Worm (Caenorhabditis elegans) whole organism, young adult: ENCODE data around the gene kdp-1.

ENCODE experiments used
- B0019.2 ChIP-seq: fragments of 200-800 bp; sonication (Bioruptor generic); conservative IDR thresholded peaks from 2 replicates; pipeline ENCODE4 v1.3.6; 2022; ENCODE audit warnings: missing genetic modification reagents, missing genetic modification characterization, missing compliant biosample characterization
- B0336.3 ChIP-seq: fragments of 200-800 bp; sonication (Bioruptor generic); IDR thresholded peaks from 2 replicates; pipeline ENCODE4 v1.3.6; 2022; ENCODE audit warnings: missing genetic modification characterization, missing compliant biosample characterization
- C17E4.6 ChIP-seq: fragments of 200-800 bp; sonication (Bioruptor generic); IDR thresholded peaks from 2 replicates; pipeline ENCODE4 v1.3.6; 2022; ENCODE audit warnings: missing genetic modification reagents, missing genetic modification characterization, missing compliant biosample characterization
- F22D6.2 ChIP-seq: sonication (generic microtip); optimal IDR thresholded peaks from 2 replicates; lab custom pipeline; 2016; ENCODE audit warnings: mild to moderate bottlenecking, missing genetic modification characterization, missing compliant biosample characterization
- F52B5.7 ChIP-seq: sonication (generic microtip); optimal IDR thresholded peaks from 2 replicates; lab custom pipeline; 2016; ENCODE audit warnings: mild to moderate bottlenecking, missing genetic modification characterization, missing compliant biosample characterization
- F55B11.4 ChIP-seq: sonication (generic microtip); optimal IDR thresholded peaks from 2 replicates; lab custom pipeline; 2016; ENCODE audit warnings: missing compliant biosample characterization, missing genetic modification characterization, borderline replicate concordance; ENCODE audit not compliant: insufficient read depth
- K12H6.12 ChIP-seq: fragments of 200-800 bp; sonication (Bioruptor generic); optimal IDR thresholded peaks from 2 replicates; lab custom pipeline; 2018; ENCODE audit warnings: mild to moderate bottlenecking, missing genetic modification characterization, missing compliant biosample characterization
- T26A5.8 ChIP-seq: sonication (generic microtip); optimal IDR thresholded peaks from 2 replicates; lab custom pipeline; 2016; ENCODE audit warnings: missing genetic modification characterization, missing compliant biosample characterization
- Y95B8A.8 ChIP-seq: fragments of 200-800 bp; sonication (Bioruptor generic); IDR thresholded peaks from 2 replicates; pipeline ENCODE4 v1.3.6; 2022; ENCODE audit warnings: missing genetic modification reagents, missing genetic modification characterization, missing compliant biosample characterization
- aptf-2 ChIP-seq: fragments of 200-800 bp; sonication (Bioruptor generic); conservative IDR thresholded peaks from 2 replicates; pipeline ENCODE4 v1.3.6; 2022; ENCODE audit warnings: missing genetic modification reagents, missing genetic modification characterization, missing compliant biosample characterization
- atf-7 ChIP-seq: sonication (generic microtip); optimal IDR thresholded peaks from 2 replicates; lab custom pipeline; 2017; ENCODE audit warnings: mild to moderate bottlenecking, missing genetic modification characterization, missing compliant biosample characterization
- attf-5 ChIP-seq: fragments of 200-800 bp; sonication (Bioruptor generic); optimal IDR thresholded peaks from 2 replicates; lab custom pipeline; 2018; ENCODE audit warnings: mild to moderate bottlenecking, missing genetic modification characterization, missing compliant biosample characterization
- bed-1 ChIP-seq: fragments of 200-800 bp; sonication (Bioruptor generic); IDR thresholded peaks from 2 replicates; pipeline ENCODE4 v1.3.6; 2022; ENCODE audit warnings: missing genetic modification reagents, missing genetic modification characterization, missing compliant biosample characterization
- cebp-2 ChIP-seq: fragments of 200-800 bp; sonication (Bioruptor generic); IDR thresholded peaks from 2 replicates; pipeline ENCODE4 v1.3.6; 2022; ENCODE audit warnings: missing genetic modification characterization, missing compliant biosample characterization
- ceh-100 ChIP-seq: fragments of 200-800 bp; sonication (Bioruptor generic); IDR thresholded peaks from 2 replicates; pipeline ENCODE4 v1.3.6; 2022; ENCODE audit warnings: missing genetic modification reagents, missing genetic modification characterization, missing compliant biosample characterization
- ceh-27 ChIP-seq: fragments of 200-800 bp; sonication (Bioruptor generic); optimal IDR thresholded peaks from 2 replicates; lab custom pipeline; 2018; ENCODE audit warnings: mild to moderate bottlenecking, missing genetic modification characterization, moderate library complexity, missing compliant biosample characterization
- ceh-40 ChIP-seq: fragments of 200-800 bp; sonication (Bioruptor generic); IDR thresholded peaks from 2 replicates; pipeline ENCODE4 v1.3.6; 2022; ENCODE audit warnings: missing genetic modification characterization, missing compliant biosample characterization
- ceh-58 ChIP-seq: fragments of 200-800 bp; sonication (Bioruptor generic); IDR thresholded peaks from 2 replicates; pipeline ENCODE4 v1.3.6; 2022; ENCODE audit warnings: missing genetic modification characterization, missing compliant biosample characterization
- ceh-79 ChIP-seq: sonication (generic microtip); optimal IDR thresholded peaks from 2 replicates; lab custom pipeline; 2017; ENCODE audit warnings: mild to moderate bottlenecking, missing genetic modification characterization, missing compliant biosample characterization
- dox-1 ChIP-seq: fragments of 200-800 bp; sonication (Bioruptor generic); IDR thresholded peaks from 2 replicates; pipeline ENCODE4 v1.3.6; 2022; ENCODE audit warnings: missing genetic modification reagents, missing genetic modification characterization, missing compliant biosample characterization
- dpff-1 ChIP-seq: sonication (generic microtip); optimal IDR thresholded peaks from 2 replicates; lab custom pipeline; 2017; ENCODE audit warnings: mild to moderate bottlenecking, missing genetic modification characterization, missing compliant biosample characterization
- dpl-1 ChIP-seq: fragments of 150-350 bp; optimal IDR thresholded peaks from 2 replicates; lab custom pipeline; 2014; ENCODE audit warnings: missing biosample characterization, missing genetic modification reagents, missing genetic modification characterization
- efl-1 ChIP-seq: fragments of 150-350 bp; optimal IDR thresholded peaks from 2 replicates; lab custom pipeline; 2014; ENCODE audit warnings: missing biosample characterization, missing genetic modification reagents, missing genetic modification characterization
- egl-44 ChIP-seq: fragments of 200-800 bp; sonication (Bioruptor generic); IDR thresholded peaks from 2 replicates; pipeline ENCODE4 v1.3.6; 2022; ENCODE audit warnings: missing genetic modification reagents, missing genetic modification characterization, missing compliant biosample characterization
- egrh-3 ChIP-seq: fragments of 200-800 bp; sonication (Bioruptor generic); IDR thresholded peaks from 2 replicates; pipeline ENCODE4 v1.3.6; 2022; ENCODE audit warnings: missing genetic modification reagents, missing genetic modification characterization, missing compliant biosample characterization
- fkh-3 ChIP-seq: sonication (generic microtip); optimal IDR thresholded peaks from 2 replicates; lab custom pipeline; 2016; ENCODE audit warnings: mild to moderate bottlenecking, missing genetic modification characterization, missing compliant biosample characterization
- him-1 ChIP-seq: sonication (generic microtip); optimal IDR thresholded peaks from 2 replicates; lab custom pipeline; 2016; ENCODE audit warnings: missing genotype, missing genetic modification reagents, missing genetic modification characterization, missing compliant biosample characterization
- hlh-12 ChIP-seq: sonication (generic microtip); optimal IDR thresholded peaks from 2 replicates; lab custom pipeline; 2016; ENCODE audit warnings: missing genetic modification characterization, missing compliant biosample characterization
- hlh-26 ChIP-seq: fragments of 200-800 bp; sonication (Bioruptor generic); conservative IDR thresholded peaks from 2 replicates; pipeline ENCODE4 v1.3.6; 2022; ENCODE audit warnings: missing genetic modification reagents, missing genetic modification characterization, missing compliant biosample characterization
- lsl-1 ChIP-seq: fragments of 200-800 bp; sonication (Bioruptor generic); optimal IDR thresholded peaks from 2 replicates; lab custom pipeline; 2018; ENCODE audit warnings: mild to moderate bottlenecking, missing genetic modification characterization, moderate library complexity, missing compliant biosample characterization
- madf-10 ChIP-seq: sonication (generic microtip); optimal IDR thresholded peaks from 2 replicates; lab custom pipeline; 2016; ENCODE audit warnings: mild to moderate bottlenecking, missing genetic modification characterization, missing compliant biosample characterization
- madf-3 ChIP-seq: fragments of 200-800 bp; sonication (Bioruptor generic); IDR thresholded peaks from 2 replicates; pipeline ENCODE4 v1.3.6; 2022; ENCODE audit warnings: missing genetic modification reagents, missing genetic modification characterization, missing compliant biosample characterization
- madf-8 ChIP-seq: fragments of 200-800 bp; sonication (Bioruptor generic); conservative IDR thresholded peaks from 2 replicates; pipeline ENCODE4 v1.3.6; 2022; ENCODE audit warnings: missing genetic modification reagents, missing genetic modification characterization, missing compliant biosample characterization
- mcd-1 ChIP-seq: fragments of 200-800 bp; sonication (Bioruptor generic); IDR thresholded peaks from 2 replicates; pipeline ENCODE4 v1.3.6; 2022; ENCODE audit warnings: missing genetic modification reagents, missing genetic modification characterization, missing compliant biosample characterization
- nhr-179 ChIP-seq: sonication (generic microtip); optimal IDR thresholded peaks from 2 replicates; lab custom pipeline; 2016; ENCODE audit warnings: mild to moderate bottlenecking, missing genetic modification characterization, missing compliant biosample characterization
- pha-4 ChIP-seq: fragments of 150-350 bp; sonication (generic microtip); optimal IDR thresholded peaks from 2 replicates; lab custom pipeline; 2014; ENCODE audit warnings: missing biosample characterization, missing genetic modification reagents, missing genetic modification characterization
- repo-1 ChIP-seq: sonication (generic microtip); optimal IDR thresholded peaks from 2 replicates; lab custom pipeline; 2017; ENCODE audit warnings: mild to moderate bottlenecking, missing genetic modification characterization, missing compliant biosample characterization
- snpc-1.1 ChIP-seq: sonication (generic microtip); optimal IDR thresholded peaks from 2 replicates; lab custom pipeline; 2017; ENCODE audit warnings: missing genetic modification characterization, mild to moderate bottlenecking, missing compliant biosample characterization, antibody characterized with exemption, moderate library complexity, missing genotype, missing genetic modification reagents; ENCODE audit not compliant: insufficient read depth
- snpc-1.3 ChIP-seq: sonication (generic microtip); optimal IDR thresholded peaks from 2 replicates; lab custom pipeline; 2017; ENCODE audit warnings: missing genetic modification characterization, mild to moderate bottlenecking, missing compliant biosample characterization, antibody characterized with exemption, moderate library complexity, missing genotype, missing genetic modification reagents; ENCODE audit not compliant: insufficient read depth
- sptf-2 ChIP-seq: fragments of 200-800 bp; sonication (Bioruptor generic); optimal IDR thresholded peaks from 2 replicates; lab custom pipeline; 2018; ENCODE audit warnings: mild to moderate bottlenecking, missing genetic modification characterization, missing compliant biosample characterization
- tbp1 ChIP-seq: fragments of 200-800 bp; sonication (Bioruptor generic); optimal IDR thresholded peaks from 2 replicates; lab custom pipeline; 2018; ENCODE audit warnings: mild to moderate bottlenecking, missing genetic modification characterization, missing compliant biosample characterization
- tlf-1 ChIP-seq: fragments of 200-800 bp; sonication (Bioruptor generic); optimal IDR thresholded peaks from 2 replicates; lab custom pipeline; 2018; ENCODE audit warnings: mild to moderate bottlenecking, missing genetic modification characterization, missing compliant biosample characterization
- zfh-2 ChIP-seq: fragments of 200-800 bp; sonication (Bioruptor generic); conservative IDR thresholded peaks from 2 replicates; pipeline ENCODE4 v1.3.6; 2022; ENCODE audit warnings: missing genetic modification reagents, missing genetic modification characterization, missing compliant biosample characterization
- ztf-18 ChIP-seq: sonication (generic microtip); optimal IDR thresholded peaks from 2 replicates; lab custom pipeline; 2016; ENCODE audit warnings: missing genotype, mild to moderate bottlenecking, missing genetic modification characterization, missing compliant biosample characterization
- ztf-22 ChIP-seq: fragments of 200-800 bp; sonication (Bioruptor generic); optimal IDR thresholded peaks from 2 replicates; lab custom pipeline; 2018; ENCODE audit warnings: mild to moderate bottlenecking, missing genetic modification characterization, moderate library complexity, missing compliant biosample characterization
- ztf-25 ChIP-seq: fragments of 200-800 bp; sonication (Bioruptor generic); IDR thresholded peaks from 2 replicates; pipeline ENCODE4 v1.3.6; 2022; ENCODE audit warnings: missing genetic modification reagents, missing genetic modification characterization, missing compliant biosample characterization

Gene kdp-1

DNA sequence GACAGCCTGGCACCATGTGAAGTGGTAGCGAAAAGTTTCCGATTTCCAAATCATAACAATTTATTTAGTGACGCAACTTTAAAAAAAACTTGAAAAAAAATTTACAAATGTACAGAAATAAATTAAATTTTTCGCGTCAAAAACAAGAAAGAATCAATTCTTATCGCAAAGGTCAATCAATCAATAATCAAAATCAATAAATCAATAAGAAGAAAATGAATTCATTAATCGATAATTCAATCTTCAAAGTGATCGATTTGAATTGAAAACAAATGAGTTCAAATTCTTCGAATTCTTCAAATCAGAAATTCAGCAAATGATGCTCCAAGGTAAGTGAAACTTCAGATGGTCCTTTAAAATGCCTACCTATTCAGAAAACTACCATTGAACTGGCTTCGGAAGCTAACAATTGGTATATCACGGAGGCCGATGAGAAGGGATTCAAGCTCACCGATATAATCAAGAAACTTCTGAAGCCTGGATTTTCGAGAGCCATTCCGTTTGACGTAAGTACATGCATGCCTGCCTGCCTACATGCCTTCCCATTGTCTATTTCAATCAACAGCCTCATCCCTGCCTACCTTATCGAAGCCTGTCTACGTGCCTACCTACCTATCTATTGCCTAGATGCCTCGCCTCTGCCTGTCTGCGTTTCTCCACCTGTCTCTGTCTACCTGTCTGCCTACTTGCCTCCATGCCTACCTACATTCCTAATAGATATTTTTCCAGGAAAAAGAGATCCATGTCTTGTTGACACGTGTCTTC, 20.1 kb downstream of the kdp-1 start:
- TF ChIP-seq atf-7 (tag; lab: Kevin White, UChicago) (no peak), dpl-1 (no peak), K12H6.12 (tag; lab: Kevin White, UChicago) (no peak), nhr-179 (tag; lab: Kevin White, UChicago) (no peak), ztf-25 (GFP tag; lab: Robert Waterston, UW) (no peak), ztf-18 (tag; lab: Kevin White, UChicago) (no peak), lsl-1 (GFP tag; lab: Kevin White, UChicago) (no peak), pha-4 (no peak), mcd-1 (no peak), hlh-12 (tag; lab: Kevin White, UChicago) (no peak), T26A5.8 (no peak), cebp-2 (GFP tag; lab: Robert Waterston, UW) (peak; percentile 49; the same call in 1 of the 2 replicates), dox-1 (GFP tag; lab: Robert Waterston, UW) (0 out of 2 replicates have a peak, but pooled peaks have one; percentile 8), him-1 (tag; lab: Kevin White, UChicago) (no peak), ceh-58 (GFP tag; lab: Robert Waterston, UW) (no peak)

DNA sequence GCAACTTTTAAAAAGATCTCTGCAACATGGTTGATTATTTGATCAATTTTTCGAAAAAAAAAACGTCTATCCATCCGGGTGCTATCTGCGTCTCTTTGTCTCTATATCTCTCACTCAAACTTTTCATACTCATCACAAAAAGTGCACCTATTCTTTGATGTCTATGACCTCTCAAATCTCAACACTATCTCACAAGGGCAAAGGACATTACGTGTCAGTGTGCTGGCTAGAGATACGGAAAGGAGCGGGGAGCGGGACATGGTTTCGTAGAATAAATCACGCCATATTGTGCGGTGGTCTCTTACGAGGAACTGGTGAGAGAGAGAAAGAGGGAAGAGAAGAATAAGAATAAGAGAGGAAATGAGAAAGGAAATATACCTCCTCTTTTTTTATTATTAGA, 22.4 kb downstream of the kdp-1 start:
- no peak for TF ChIP-seq F22D6.2 (tag; lab: Kevin White, UChicago)
- TF ChIP-seq B0019.2 (GFP tag; lab: Robert Waterston, UW): no peak
- TF ChIP-seq madf-8 (GFP tag; lab: Robert Waterston, UW): no peak
- TF ChIP-seq T26A5.8: no peak
- no peak for TF ChIP-seq repo-1
- TF ChIP-seq Y95B8A.8 (GFP tag; lab: Robert Waterston, UW): no peak
- TF ChIP-seq hlh-26 (GFP tag; lab: Robert Waterston, UW): no peak
- 0 out of 2 replicates have a peak, but pooled peaks have one; percentile 47 for TF ChIP-seq egl-44 (GFP tag; lab: Robert Waterston, UW)
- TF ChIP-seq ceh-79 (tag; lab: Kevin White, UChicago): no peak
- TF ChIP-seq efl-1: no peak
- no peak for TF ChIP-seq madf-3
- TF ChIP-seq aptf-2 (GFP tag; lab: Robert Waterston, UW): no peak
- TF ChIP-seq B0336.3 (GFP tag; lab: Robert Waterston, UW): peak; percentile 79
- TF ChIP-seq bed-1 (GFP tag; lab: Robert Waterston, UW): no peak
- peak; percentile 15 for TF ChIP-seq ztf-18 (tag; lab: Kevin White, UChicago)
- peak; percentile 57 for TF ChIP-seq tbp1 (GFP tag; lab: Kevin White, UChicago)
- peak; percentile 33 for TF ChIP-seq ztf-22
- TF ChIP-seq sptf-2 (GFP tag; lab: Kevin White, UChicago): no peak
- TF ChIP-seq ztf-25 (GFP tag; lab: Robert Waterston, UW): no peak
- peak; percentile 21 for TF ChIP-seq ceh-27 (GFP tag; lab: Kevin White, UChicago)
- no peak for TF ChIP-seq fkh-3 (tag; lab: Kevin White, UChicago)
- peak; percentile 58 for TF ChIP-seq madf-10
- TF ChIP-seq zfh-2 (GFP tag; lab: Robert Waterston, UW): peak; percentile 36; the same call in 1 of the 2 replicates
- TF ChIP-seq tlf-1 (GFP tag; lab: Kevin White, UChicago): peak; percentile 64
- TF ChIP-seq C17E4.6 (GFP tag; lab: Robert Waterston, UW): no peak
- no peak for TF ChIP-seq snpc-1.1 (tag; lab: Kevin White, UChicago)
- no peak for TF ChIP-seq dpff-1 (tag; lab: Kevin White, UChicago)
- TF ChIP-seq him-1 (tag; lab: Kevin White, UChicago): no peak
- TF ChIP-seq F55B11.4 (tag; lab: Kevin White, UChicago): no peak
- peak; percentile 57; the same call in 1 of the 2 replicates for TF ChIP-seq mcd-1
- TF ChIP-seq snpc-1.3 (tag; lab: Kevin White, UChicago): no peak
- TF ChIP-seq ceh-40 (GFP tag; lab: Robert Waterston, UW): no peak
- TF ChIP-seq egrh-3 (GFP tag; lab: Robert Waterston, UW): no peak
- no peak for TF ChIP-seq F52B5.7
- TF ChIP-seq attf-5 (GFP tag; lab: Kevin White, UChicago): peak; percentile 77
- no peak for TF ChIP-seq ceh-100 (GFP tag; lab: Robert Waterston, UW)
